Fruit fly (Drosophila melanogaster) whole organism, embryonic: ENCODE results near the gene sordd2.

Experiments used
- Atf-2 ChIP-seq: fragments of 200-800 bp; sonication (Bioruptor generic); optimal IDR thresholded peaks from 2 replicates; lab custom pipeline; 2016; ENCODE audit warnings: missing biosample characterization, missing genetic modification characterization
- B-H2 ChIP-seq: fragments of 200-800 bp; sonication (Bioruptor generic); optimal IDR thresholded peaks from 2 replicates; lab custom pipeline; 2018; ENCODE audit warnings: missing biosample characterization, mild to moderate bottlenecking, missing genetic modification characterization
- CG1024 ChIP-seq: fragments of 200-800 bp; sonication (Bioruptor generic); IDR thresholded peaks from 2 replicates; pipeline ENCODE4 v1.3.6; 2022; ENCODE audit warnings: missing biosample characterization, missing genetic modification characterization
- CG12155 ChIP-seq: fragments of 200-800 bp; sonication (Bioruptor generic); optimal IDR thresholded peaks from 3 replicates; lab custom pipeline; 2016; ENCODE audit warnings: missing biosample characterization, missing genetic modification characterization
- CG12659 ChIP-seq: fragments of 200-800 bp; sonication (Bioruptor generic); optimal IDR thresholded peaks from 3 replicates; lab custom pipeline; 2017; ENCODE audit warnings: mild to moderate bottlenecking, missing biosample characterization, missing genetic modification reagents, missing genetic modification characterization
- CG13287 ChIP-seq: fragments of 200-800 bp; sonication (Bioruptor generic); IDR thresholded peaks from 2 replicates; pipeline ENCODE4 v1.3.6; 2022; ENCODE audit warnings: missing biosample characterization, missing genetic modification characterization; ENCODE audit not compliant: partially characterized antibody
- CG13296 ChIP-seq: fragments of 200-800 bp; sonication (Bioruptor generic); optimal IDR thresholded peaks from 3 replicates; lab custom pipeline; 2018; ENCODE audit warnings: missing biosample characterization, mild to moderate bottlenecking, missing genetic modification characterization
- CG14050 ChIP-seq: fragments of 200-800 bp; sonication (Bioruptor generic); IDR thresholded peaks from 3 replicates; pipeline ENCODE4 v1.3.6; 2022; ENCODE audit warnings: missing biosample characterization, missing genetic modification characterization
- CG15269 ChIP-seq: fragments of 200-800 bp; sonication (Bioruptor generic); optimal IDR thresholded peaks from 2 replicates; lab custom pipeline; 2018; ENCODE audit warnings: missing biosample characterization, mild to moderate bottlenecking, missing genetic modification characterization, moderate library complexity
- CG1602 ChIP-seq: fragments of 200-800 bp; sonication (Bioruptor generic); optimal IDR thresholded peaks from 3 replicates; lab custom pipeline; 2016; ENCODE audit warnings: missing biosample characterization, missing genetic modification characterization
- CG16815 ChIP-seq: fragments of 200-800 bp; sonication (Bioruptor generic); optimal IDR thresholded peaks from 3 replicates; lab custom pipeline; 2017; ENCODE audit warnings: missing biosample characterization, mild to moderate bottlenecking, missing genetic modification characterization
- CG17359 ChIP-seq: fragments of 200-800 bp; sonication (Bioruptor generic); optimal IDR thresholded peaks from 3 replicates; lab custom pipeline; 2018; ENCODE audit warnings: missing biosample characterization, mild to moderate bottlenecking, missing genetic modification characterization, moderate library complexity
- CG2199 ChIP-seq: fragments of 200-800 bp; sonication (Bioruptor generic); IDR thresholded peaks from 3 replicates; pipeline ENCODE4 v1.3.6; 2022; ENCODE audit warnings: missing biosample characterization, missing genetic modification characterization
- CG30020 ChIP-seq: fragments of 200-800 bp; optimal IDR thresholded peaks from 2 replicates; lab custom pipeline; 2019; ENCODE audit warnings: missing biosample characterization, mild to moderate bottlenecking, missing genetic modification characterization, moderate library complexity
- CG31365 ChIP-seq: fragments of 200-800 bp; sonication (Bioruptor generic); optimal IDR thresholded peaks from 2 replicates; lab custom pipeline; 2018; ENCODE audit warnings: missing biosample characterization, mild to moderate bottlenecking, missing genetic modification characterization
- CG33557 ChIP-seq: fragments of 200-800 bp; sonication (Bioruptor generic); optimal IDR thresholded peaks from 2 replicates; lab custom pipeline; 2019; ENCODE audit warnings: missing biosample characterization, mild to moderate bottlenecking, missing genetic modification characterization, moderate library complexity
- CG43689 ChIP-seq: fragments of 200-800 bp; sonication (Bioruptor generic); IDR thresholded peaks from 2 replicates; pipeline ENCODE4 v1.3.6; 2022; ENCODE audit warnings: missing biosample characterization, missing genetic modification characterization
- CG4820 ChIP-seq: fragments of 200-800 bp; sonication (Bioruptor generic); optimal IDR thresholded peaks from 3 replicates; lab custom pipeline; 2016; ENCODE audit warnings: missing biosample characterization, missing genetic modification characterization
- CG5180 ChIP-seq: fragments of 200-800 bp; sonication (Bioruptor generic); optimal IDR thresholded peaks from 3 replicates; lab custom pipeline; 2017; ENCODE audit warnings: missing biosample characterization, missing genetic modification characterization, mild to moderate bottlenecking, moderate library complexity, missing genetic modification reagents
- CG6654 ChIP-seq: fragments of 200-800 bp; sonication (Bioruptor generic); optimal IDR thresholded peaks from 2 replicates; lab custom pipeline; 2017; ENCODE audit warnings: missing biosample characterization, mild to moderate bottlenecking, missing genetic modification characterization
- CG9437 ChIP-seq: fragments of 200-800 bp; sonication (Bioruptor generic); optimal IDR thresholded peaks from 2 replicates; lab custom pipeline; 2018; ENCODE audit warnings: missing biosample characterization, mild to moderate bottlenecking, missing genetic modification characterization
- CG9727 ChIP-seq: fragments of 200-800 bp; sonication (Bioruptor generic); optimal IDR thresholded peaks from 3 replicates; lab custom pipeline; 2017; ENCODE audit warnings: missing biosample characterization, mild to moderate bottlenecking, missing genetic modification characterization
- CoRest ChIP-seq: fragments of 200-800 bp; sonication (Bioruptor generic); optimal IDR thresholded peaks from 3 replicates; lab custom pipeline; 2018; ENCODE audit warnings: missing biosample characterization, mild to moderate bottlenecking, missing genetic modification characterization, moderate library complexity
- D19B ChIP-seq: fragments of 200-800 bp; sonication (Bioruptor generic); optimal IDR thresholded peaks from 2 replicates; lab custom pipeline; 2017; ENCODE audit warnings: missing biosample characterization, mild to moderate bottlenecking, missing genetic modification characterization
- Dref ChIP-seq: fragments of 200-800 bp; sonication (Bioruptor generic); IDR thresholded peaks from 2 replicates; pipeline ENCODE4 v1.3.6; 2022; ENCODE audit warnings: missing biosample characterization, missing genetic modification characterization
- Hand ChIP-seq: fragments of 200-800 bp; sonication (Bioruptor generic); optimal IDR thresholded peaks from 2 replicates; lab custom pipeline; 2017; ENCODE audit warnings: mild to moderate bottlenecking, missing biosample characterization, missing genetic modification reagents, missing genetic modification characterization
- Oli ChIP-seq: fragments of 200-800 bp; sonication (Bioruptor generic); optimal IDR thresholded peaks from 2 replicates; lab custom pipeline; 2018; ENCODE audit warnings: missing biosample characterization, mild to moderate bottlenecking, missing genetic modification characterization, moderate library complexity
- Rx ChIP-seq: fragments of 200-800 bp; sonication (Bioruptor generic); IDR thresholded peaks from 2 replicates; pipeline ENCODE4 v1.3.6; 2022; ENCODE audit warnings: missing biosample characterization, missing genetic modification characterization
- Ssrp ChIP-seq: fragments of 200-800 bp; sonication (Bioruptor generic); optimal IDR thresholded peaks from 2 replicates; lab custom pipeline; 2018; ENCODE audit warnings: missing biosample characterization, mild to moderate bottlenecking, missing genetic modification characterization, moderate library complexity
- Stat92E ChIP-seq, 3 experiments: fragments of >200 bp in 2 of 3; fragments of 200-800 bp in 1 of 3; sonication (Bioruptor generic) in 1 of 3; optimal IDR thresholded peaks; 2 replicates each; lab custom pipeline; 2017 to 2019; ENCODE audit warnings: missing biosample characterization in 3 of 3, missing genetic modification characterization in 3 of 3, mild to moderate bottlenecking in 1 of 3, moderate library complexity in 1 of 3
- ac ChIP-seq: fragments of 200-800 bp; sonication (Bioruptor generic); optimal IDR thresholded peaks from 3 replicates; lab custom pipeline; 2017; ENCODE audit warnings: missing biosample characterization, mild to moderate bottlenecking, missing genetic modification characterization
- bbx ChIP-seq: fragments of 200-800 bp; sonication (Bioruptor generic); IDR thresholded peaks from 2 replicates; pipeline ENCODE4 v1.3.6; 2022; ENCODE audit warnings: missing biosample characterization, missing genetic modification characterization; ENCODE audit not compliant: partially characterized antibody
- cg ChIP-seq: fragments of 200-800 bp; sonication (Bioruptor generic); optimal IDR thresholded peaks from 3 replicates; lab custom pipeline; 2019; ENCODE audit warnings: missing biosample characterization, mild to moderate bottlenecking, missing genetic modification characterization, moderate library complexity
- chn ChIP-seq: fragments of 200-800 bp; sonication (Bioruptor generic); optimal IDR thresholded peaks from 2 replicates; lab custom pipeline; 2016; ENCODE audit warnings: missing biosample characterization, missing genetic modification characterization
- crp ChIP-seq, 2 experiments: fragments of 200-800 bp; sonication (Bioruptor generic); optimal IDR thresholded peaks; 2 replicates in 1 of 2; 3 replicates in 1 of 2; lab custom pipeline; 2017; ENCODE audit warnings: missing biosample characterization in 2 of 2, missing genetic modification characterization in 2 of 2, mild to moderate bottlenecking in 1 of 2, moderate library complexity in 1 of 2
- dati ChIP-seq: fragments of 200-800 bp; sonication (Bioruptor generic); IDR thresholded peaks from 2 replicates; pipeline ENCODE4 v1.3.6; 2022; ENCODE audit warnings: missing biosample characterization, missing genetic modification characterization
- esg ChIP-seq: fragments of 200-800 bp; sonication (Bioruptor generic); conservative IDR thresholded peaks from 2 replicates; pipeline ENCODE4 v1.3.6; 2022; ENCODE audit warnings: missing biosample characterization, missing genetic modification characterization
- gcm ChIP-seq: fragments of 200-800 bp; sonication (Bioruptor generic); optimal IDR thresholded peaks from 2 replicates; lab custom pipeline; 2019; ENCODE audit warnings: missing biosample characterization, mild to moderate bottlenecking, missing genetic modification characterization, moderate library complexity
- jigr1 ChIP-seq: fragments of 200-800 bp; sonication (Bioruptor generic); IDR thresholded peaks from 3 replicates; pipeline ENCODE4 v1.3.6; 2022; ENCODE audit warnings: missing biosample characterization, missing genetic modification characterization
- klu ChIP-seq: fragments of 200-800 bp; sonication (Bioruptor generic); IDR thresholded peaks from 2 replicates; pipeline ENCODE4 v1.3.6; 2022; ENCODE audit warnings: missing biosample characterization, missing genetic modification characterization
- lov ChIP-seq, 2 experiments: fragments of 200-800 bp in 1 of 2; fragments of >200 bp in 1 of 2; sonication (Bioruptor generic) in 1 of 2; IDR thresholded peaks in 1 of 2; optimal IDR thresholded peaks in 1 of 2; 2 replicates in 1 of 2; 3 replicates in 1 of 2; pipeline versions ENCODE4 v1.3.6 to Lab custom; 2017 to 2022; ENCODE audit warnings: missing biosample characterization in 1 of 2, missing genetic modification characterization in 1 of 2
- mld ChIP-seq: fragments of 200-800 bp; sonication (Bioruptor generic); IDR thresholded peaks from 3 replicates; pipeline ENCODE4 v1.3.6; 2022; ENCODE audit warnings: missing biosample characterization, missing genetic modification characterization; ENCODE audit not compliant: partially characterized antibody
- oc ChIP-seq: fragments of 200-800 bp; sonication (Bioruptor generic); optimal IDR thresholded peaks from 2 replicates; lab custom pipeline; 2018; ENCODE audit warnings: missing biosample characterization, mild to moderate bottlenecking, missing genetic modification characterization, moderate library complexity
- otp ChIP-seq: fragments of 200-800 bp; sonication (Bioruptor generic); IDR thresholded peaks from 3 replicates; pipeline ENCODE4, ENCODE4 v1.3.6; 2022; ENCODE audit warnings: missing biosample characterization, missing genetic modification characterization
- repo ChIP-seq: fragments of 200-800 bp; sonication (Bioruptor generic); optimal IDR thresholded peaks from 2 replicates; lab custom pipeline; 2016; ENCODE audit warnings: missing biosample characterization, missing genetic modification characterization
- slp2 ChIP-seq: fragments of 200-800 bp; sonication (Bioruptor generic); optimal IDR thresholded peaks from 2 replicates; lab custom pipeline; 2016; ENCODE audit warnings: missing biosample characterization, missing genetic modification characterization
- tio ChIP-seq: fragments of 200-800 bp; sonication (Bioruptor generic); optimal IDR thresholded peaks from 2 replicates; lab custom pipeline; 2017; ENCODE audit warnings: missing biosample characterization, missing genetic modification characterization, inconsistent platforms

The sordd2 gene

DNA sequence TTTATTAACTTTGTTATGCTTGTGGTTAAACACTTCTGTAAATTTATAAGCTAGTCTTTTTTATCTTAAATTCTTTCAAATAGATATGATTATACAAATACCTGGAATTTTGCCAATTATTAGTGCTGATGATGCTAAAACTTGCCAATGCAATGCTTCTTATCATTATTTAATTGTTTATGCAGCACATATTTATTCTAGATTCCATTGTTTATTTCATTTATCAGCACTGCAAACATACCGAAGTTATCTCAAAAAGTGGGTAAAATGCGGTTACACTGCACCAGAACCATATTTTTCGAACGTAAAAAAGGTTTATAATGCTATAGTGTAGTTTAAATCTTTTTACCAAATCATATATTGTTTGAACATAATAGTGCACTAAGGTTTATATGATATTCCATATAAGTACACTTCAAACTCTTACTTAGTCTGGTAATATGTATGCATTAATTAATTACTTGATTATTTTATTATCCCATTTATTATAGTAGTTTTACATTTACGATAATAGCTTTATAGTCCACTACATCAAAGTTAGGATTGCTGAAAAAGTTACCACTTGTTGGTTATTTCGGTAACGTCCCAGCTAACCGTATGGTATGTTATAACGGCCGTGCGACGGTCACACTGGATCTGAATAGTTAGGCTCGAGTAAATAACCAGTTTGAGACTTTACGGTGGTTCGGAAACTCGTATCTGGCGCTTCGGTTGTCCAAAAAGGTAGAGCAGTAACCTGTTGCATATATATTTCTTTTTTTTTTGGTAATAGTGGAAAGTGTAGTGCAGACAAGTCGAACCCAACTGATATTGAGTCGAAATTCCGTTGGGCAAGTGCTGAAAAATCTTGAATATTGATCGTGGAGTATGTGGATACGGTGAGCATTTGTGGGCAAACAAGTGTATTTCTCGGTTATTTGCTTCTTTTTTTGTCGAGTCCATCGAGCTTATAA is 10.5 kb downstream of the sordd2 start, which contains the start of gene Rhp (continued):
- no peak for TF ChIP-seq CG16815 (GFP tag; lab: Kevin White, UChicago)
- no peak for TF ChIP-seq CG1602 (GFP tag; lab: Kevin White, UChicago)
- TF ChIP-seq Dref: no peak
- peak; percentile 78 for TF ChIP-seq CG17359 (tag; lab: Kevin White, UChicago)
- peak; percentile 49 for TF ChIP-seq CG31365 (tag; lab: Kevin White, UChicago)
- no peak for TF ChIP-seq mld (GFP tag; lab: Robert Waterston, UW)
- TF ChIP-seq esg (GFP tag; lab: Robert Waterston, UW): no peak
- TF ChIP-seq Stat92E (GFP tag; optimal IDR thresholded peaks at IDR 0.05; lab: Kevin White, UChicago): no peak
- TF ChIP-seq Ssrp: no peak
- TF ChIP-seq otp (GFP tag; lab: Robert Waterston, UW): no peak
- TF ChIP-seq Hand (GFP tag; lab: Kevin White, UChicago): no peak
- TF ChIP-seq crp (GFP tag; optimal IDR thresholded peaks at IDR 0.05; lab: Kevin White, UChicago): no peak
- no peak for TF ChIP-seq Atf-2 (GFP tag; lab: Kevin White, UChicago)
- no peak for TF ChIP-seq slp2
- TF ChIP-seq CoRest: peak; percentile 45
- no peak for TF ChIP-seq cg (GFP tag; lab: Kevin White, UChicago)
- peak; percentile 16 for TF ChIP-seq Oli (tag; lab: Kevin White, UChicago)
- no peak for TF ChIP-seq oc (tag; lab: Kevin White, UChicago)
- TF ChIP-seq CG1024 (GFP tag; lab: Robert Waterston, UW): no peak
- 0 out of 3 replicates have a peak, but pooled peaks have one; percentile 9 for TF ChIP-seq CG14050 (GFP tag; lab: Robert Waterston, UW)
- no peak for TF ChIP-seq dati (GFP tag; lab: Robert Waterston, UW)
- no peak for TF ChIP-seq chn (GFP tag; lab: Kevin White, UChicago)
- TF ChIP-seq CG43689 (GFP tag; lab: Robert Waterston, UW): no peak
- peak; percentile 71 for TF ChIP-seq gcm (GFP tag; lab: Kevin White, UChicago)
- peak; percentile 7 for TF ChIP-seq B-H2 (GFP tag; lab: Kevin White, UChicago)
- peak; percentile 56 for TF ChIP-seq CG5180 (GFP tag; lab: Kevin White, UChicago)
- TF ChIP-seq repo (GFP tag; lab: Kevin White, UChicago): no peak
- peak; percentile 36 for TF ChIP-seq CG9727 (GFP tag; lab: Kevin White, UChicago)
- peak; percentile 12 for TF ChIP-seq CG12659 (GFP tag; lab: Kevin White, UChicago)
- TF ChIP-seq klu: no peak
- TF ChIP-seq CG33557 (GFP tag; lab: Kevin White, UChicago): peak; percentile 68
- no peak for TF ChIP-seq CG9437 (GFP tag; lab: Kevin White, UChicago)
- no peak for TF ChIP-seq D19B
- no peak for TF ChIP-seq CG30020 (tag; lab: Kevin White, UChicago)
- peak; percentile 50; the same call in 1 of the 2 replicates for TF ChIP-seq bbx (GFP tag; lab: Robert Waterston, UW)
- peak; percentile 19 for TF ChIP-seq ac (GFP tag; lab: Kevin White, UChicago)
- no peak for TF ChIP-seq CG4820 (GFP tag; lab: Kevin White, UChicago)
- TF ChIP-seq lov (optimal IDR thresholded peaks at IDR 0.05; lab: Kevin White, UChicago): no peak
- TF ChIP-seq lov (GFP tag; IDR thresholded peaks at IDR 0.05; lab: Robert Waterston, UW): no peak
- no peak for TF ChIP-seq Rx (GFP tag; lab: Robert Waterston, UW)
- TF ChIP-seq CG13296 (GFP tag; lab: Kevin White, UChicago): peak; percentile 77
- no peak for TF ChIP-seq CG6654 (GFP tag; lab: Kevin White, UChicago)
- peak; percentile 68; the same call in 1 of the 3 replicates for TF ChIP-seq CG2199
- TF ChIP-seq tio (GFP tag; lab: Kevin White, UChicago): no peak
- TF ChIP-seq CG15269 (tag; lab: Kevin White, UChicago): peak; percentile 47
- no peak for TF ChIP-seq jigr1 (GFP tag; lab: Robert Waterston, UW)
- TF ChIP-seq CG12155 (GFP tag; lab: Kevin White, UChicago): no peak
- peak; percentile 25; the same call in 1 of the 2 replicates for TF ChIP-seq CG13287
